Worm (Caenorhabditis elegans) whole organism, L4/young adult: ENCODE measurements around the gene rha-1.

ENCODE experiments used
- dao-5 ChIP-seq: sonication (generic microtip); optimal IDR thresholded peaks from 2 replicates; lab custom pipeline; 2016; ENCODE audit warnings: missing genotype, missing genetic modification characterization, moderate library complexity, missing compliant biosample characterization
- him-1 ChIP-seq: sonication (generic microtip); optimal IDR thresholded peaks from 2 replicates; lab custom pipeline; 2016; ENCODE audit warnings: missing genotype, missing genetic modification reagents, missing genetic modification characterization, missing compliant biosample characterization

DNA sequence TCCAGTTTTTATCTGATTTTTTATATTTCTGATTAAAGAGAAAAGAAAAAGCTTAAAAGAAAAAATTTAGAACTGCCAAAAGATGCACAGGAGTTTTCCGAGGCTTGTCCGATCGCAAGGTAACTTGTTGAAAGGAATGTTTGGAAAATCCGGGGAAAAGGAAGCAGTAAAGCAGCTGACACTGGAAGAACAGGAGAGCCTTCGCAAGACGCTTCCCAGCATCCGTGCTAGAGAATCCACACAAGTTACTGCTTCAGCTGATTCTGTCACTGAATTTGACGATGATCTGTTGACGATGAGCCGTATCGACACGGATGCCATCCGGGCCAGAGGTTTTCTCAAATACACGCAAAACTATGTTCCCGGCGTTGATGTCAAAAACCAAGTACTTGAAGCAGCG, 46.3 kb upstream of the rha-1 start, which contains the start of gene mrpl-50:
- TF ChIP-seq dao-5 (tag; lab: Kevin White, UChicago) (no peak), him-1 (tag; lab: Kevin White, UChicago) (no peak)
